Fruit fly (Drosophila melanogaster): ENCODE results near the gene Hers.

The Hers gene

dm6 chrX:19848342-19848793 lies 17.6 kb upstream of the Hers start (continued):
- TF ChIP-seq Optix (GFP tag; IDR thresholded peaks at IDR 0.05) (peak; percentile 86), rib (GFP tag; IDR thresholded peaks at IDR 0.05) (peak; percentile 70; the same call in 1 of the 2 replicates), corto (GFP tag; optimal IDR thresholded peaks at IDR 0.05) (no peak), Vsx1 (GFP tag; optimal IDR thresholded peaks at IDR 0.05) (peak; percentile 7), gem (tag; optimal IDR thresholded peaks at IDR 0.05) (peak; percentile 74), CG11504 (tag; optimal IDR thresholded peaks at IDR 0.05) (peak; percentile 74), CG7839 (tag; optimal IDR thresholded peaks at IDR 0.05) (peak; percentile 67), Rx (GFP tag; IDR thresholded peaks at IDR 0.05) (peak; percentile 51), CG12071 (GFP tag; optimal IDR thresholded peaks at IDR 0.05) (peak; percentile 65), CG11085 (GFP tag; IDR thresholded peaks at IDR 0.05) (no peak), nerfin-2 (GFP tag; IDR thresholded peaks at IDR 0.05; ENCODE audit: partially characterized antibody) (no peak), sens (GFP tag) (peak; percentile 94), ssp (GFP tag; IDR thresholded peaks at IDR 0.05) (peak; percentile 48), CG9876 (GFP tag; optimal IDR thresholded peaks at IDR 0.05) (peak; percentile 60), H15 (GFP tag; IDR thresholded peaks at IDR 0.05) (peak; percentile 70; the same call in 2 of the 3 replicates), ATbp (GFP tag; optimal IDR thresholded peaks at IDR 0.05) (peak; percentile 62), Poxn (GFP tag; IDR thresholded peaks at IDR 0.05) (no peak), sens-2 (GFP tag; IDR thresholded peaks at IDR 0.05) (0 out of 2 replicates have a peak, but pooled peaks have one; percentile 49), Camta (GFP tag; optimal IDR thresholded peaks at IDR 0.05) (peak; percentile 69), CG4424 (GFP tag; optimal IDR thresholded peaks at IDR 0.05) (peak; percentile 65), CG12155 (GFP tag; optimal IDR thresholded peaks at IDR 0.05) (peak; percentile 46), MBD-R2 (GFP tag; IDR thresholded peaks at IDR 0.05) (peak; percentile 61), crol (GFP tag; IDR thresholded peaks at IDR 0.05) (peak; percentile 54), CG7963 (GFP tag; IDR thresholded peaks at IDR 0.05; ENCODE audit: partially characterized antibody) (no peak), dysf (GFP tag; IDR thresholded peaks at IDR 0.05) (peak; percentile 78), CG16815 (GFP tag; optimal IDR thresholded peaks at IDR 0.05) (peak; percentile 39), Hey (tag; optimal IDR thresholded peaks at IDR 0.05) (peak; percentile 31), psq (GFP tag; optimal IDR thresholded peaks at IDR 0.05) (peak; percentile 2), CG6683 (GFP tag; optimal IDR thresholded peaks at IDR 0.05) (no peak), gcm (GFP tag; optimal IDR thresholded peaks at IDR 0.05) (peak; percentile 40), CG17802 (tag; optimal IDR thresholded peaks at IDR 0.05) (peak; percentile 26), CG32767 (GFP tag; IDR thresholded peaks at IDR 0.05) (0 out of 2 replicates have a peak, but pooled peaks have one; percentile 55), salm (tag; optimal IDR thresholded peaks at IDR 0.05) (no peak), CG12659 (GFP tag; optimal IDR thresholded peaks at IDR 0.05) (peak; percentile 76), row (GFP tag; IDR thresholded peaks at IDR 0.05) (peak; percentile 85), grn (GFP tag; optimal IDR thresholded peaks at IDR 0.05) (no peak), HmgZ (tag; optimal IDR thresholded peaks at IDR 0.05) (peak; percentile 67), pfk (GFP tag; optimal IDR thresholded peaks at IDR 0.05) (peak; percentile 19), HLH54F (GFP tag; optimal IDR thresholded peaks at IDR 0.05) (peak; percentile 79), CG2202 (tag; optimal IDR thresholded peaks at IDR 0.05) (peak; percentile 3), da (GFP tag; optimal IDR thresholded peaks at IDR 0.05) (no peak), Side (GFP tag; optimal IDR thresholded peaks at IDR 0.05) (peak; percentile 73), CG1233 (GFP tag; optimal IDR thresholded peaks at IDR 0.05) (peak; percentile 38), slou (GFP tag; optimal IDR thresholded peaks at IDR 0.05) (peak; percentile 18), B-H2 (GFP tag; optimal IDR thresholded peaks at IDR 0.05) (no peak), CG4328 (GFP tag; optimal IDR thresholded peaks at IDR 0.05) (no peak), CG12942 (GFP tag; optimal IDR thresholded peaks at IDR 0.05) (peak; percentile 64), lov (optimal IDR thresholded peaks at IDR 0.05) (no peak), lov (GFP tag; IDR thresholded peaks at IDR 0.05) (peak; percentile 82), Spps (tag; optimal IDR thresholded peaks at IDR 0.05) (peak; percentile 34), CG42726 (GFP tag; IDR thresholded peaks at IDR 0.05; ENCODE audit: partially characterized antibody) (0 out of 2 replicates have a peak, but pooled peaks have one; percentile 50)
